Worm (Caenorhabditis elegans) whole organism, L4 larva: ENCODE measurements around the gene F58H1.5.

Source experiments
- T20F7.1 ChIP-seq: fragments of 200-800 bp; sonication (Bioruptor generic); optimal IDR thresholded peaks from 2 replicates; lab custom pipeline; 2018; ENCODE audit warnings: mild to moderate bottlenecking, missing genetic modification characterization, missing compliant biosample characterization
- T26A8.4 ChIP-seq: fragments of 200-800 bp; sonication (Bioruptor generic); IDR thresholded peaks from 2 replicates; pipeline ENCODE4 v1.3.6; 2022; ENCODE audit warnings: missing genetic modification characterization, missing compliant biosample characterization
- Y75B8A.6 ChIP-seq: fragments of 200-800 bp; sonication (Bioruptor generic); IDR thresholded peaks from 2 replicates; pipeline ENCODE4 v1.3.6; 2022; ENCODE audit warnings: missing genetic modification reagents, missing genetic modification characterization, missing compliant biosample characterization
- ZK546.5 ChIP-seq, 2 experiments: sonication (generic microtip); optimal IDR thresholded peaks; 2 replicates each; lab custom pipeline; 2017; ENCODE audit warnings: missing biosample characterization in 2 of 2, missing genetic modification characterization in 2 of 2
- ceh-32 ChIP-seq: sonication (generic microtip); optimal IDR thresholded peaks from 2 replicates; lab custom pipeline; 2016; ENCODE audit warnings: mild to moderate bottlenecking, missing genetic modification characterization, missing compliant biosample characterization; ENCODE audit not compliant: poor library complexity
- daf-19 ChIP-seq: fragments of 200-800 bp; sonication (Bioruptor generic); conservative IDR thresholded peaks from 2 replicates; pipeline ENCODE4 v1.3.6; 2022; ENCODE audit warnings: missing genetic modification characterization, missing compliant biosample characterization
- dmd-9 ChIP-seq: fragments of 200-800 bp; sonication (Bioruptor generic); IDR thresholded peaks from 2 replicates; pipeline ENCODE4 v1.3.6; 2022; ENCODE audit warnings: missing genetic modification reagents, missing genetic modification characterization, missing compliant biosample characterization
- dve-1 ChIP-seq: sonication (generic microtip); optimal IDR thresholded peaks from 2 replicates; lab custom pipeline; 2017; ENCODE audit warnings: antibody characterized with exemption, mild to moderate bottlenecking, missing genetic modification characterization, missing compliant biosample characterization; ENCODE audit not compliant: insufficient read depth
- egl-43 ChIP-seq: fragments of 200-800 bp; sonication (Bioruptor generic); IDR thresholded peaks from 2 replicates; pipeline ENCODE4 v1.3.6; 2022; ENCODE audit warnings: missing genetic modification reagents, missing genetic modification characterization, missing compliant biosample characterization
- fkh-10 ChIP-seq: fragments of 150-350 bp; optimal IDR thresholded peaks from 2 replicates; lab custom pipeline; 2014; ENCODE audit warnings: missing biosample characterization, missing genetic modification reagents, missing genetic modification characterization
- gei-8 ChIP-seq: fragments of 200-800 bp; sonication (Bioruptor generic); optimal IDR thresholded peaks from 2 replicates; lab custom pipeline; 2018; ENCODE audit warnings: mild to moderate bottlenecking, missing genetic modification characterization, missing compliant biosample characterization
- hlh-30 ChIP-seq: sonication (generic microtip); optimal IDR thresholded peaks from 2 replicates; lab custom pipeline; 2017; ENCODE audit warnings: antibody characterized with exemption, mild to moderate bottlenecking, missing genetic modification characterization, missing compliant biosample characterization; ENCODE audit not compliant: insufficient read depth
- hmg-1.1 ChIP-seq: fragments of 200-800 bp; sonication (Bioruptor generic); IDR thresholded peaks from 2 replicates; pipeline ENCODE4 v1.3.6; 2022; ENCODE audit warnings: missing genetic modification reagents, missing genetic modification characterization, missing compliant biosample characterization
- jun-1 ChIP-seq: fragments of 150-350 bp; optimal IDR thresholded peaks from 2 replicates; lab custom pipeline; 2014; ENCODE audit warnings: missing biosample characterization, missing genetic modification reagents, missing genetic modification characterization
- lin-13 ChIP-seq: fragments of 150-350 bp; optimal IDR thresholded peaks from 2 replicates; lab custom pipeline; 2014; ENCODE audit warnings: missing biosample characterization, missing genetic modification reagents, missing genetic modification characterization
- mdl-1 ChIP-seq, 2 experiments: fragments of 150-350 bp in 1 of 2; sonication (generic microtip) in 1 of 2; optimal IDR thresholded peaks; 2 replicates each; lab custom pipeline; 2014 to 2017; ENCODE audit warnings: missing biosample characterization in 2 of 2, missing genetic modification characterization in 2 of 2
- mes-2 ChIP-seq: sonication (generic microtip); optimal IDR thresholded peaks from 2 replicates; lab custom pipeline; 2016; ENCODE audit warnings: missing genotype, mild to moderate bottlenecking, missing genetic modification characterization, missing compliant biosample characterization; ENCODE audit not compliant: poor library complexity, severe bottlenecking
- mxl-2 ChIP-seq: fragments of 200-800 bp; sonication (Bioruptor generic); conservative IDR thresholded peaks from 2 replicates; pipeline ENCODE4 v1.3.6; 2022; ENCODE audit warnings: missing genetic modification reagents, missing genetic modification characterization, missing compliant biosample characterization
- nhr-25 ChIP-seq: sonication (generic microtip); optimal IDR thresholded peaks from 2 replicates; lab custom pipeline; 2017; ENCODE audit warnings: missing genetic modification characterization, mild to moderate bottlenecking, missing compliant biosample characterization, antibody characterized with exemption, moderate library complexity, borderline replicate concordance; ENCODE audit not compliant: insufficient read depth
- nhr-28 ChIP-seq: fragments of 150-350 bp; optimal IDR thresholded peaks from 2 replicates; lab custom pipeline; 2014; ENCODE audit warnings: missing biosample characterization, missing genetic modification characterization
- nhr-41 ChIP-seq: fragments of 200-800 bp; sonication (Bioruptor generic); IDR thresholded peaks from 2 replicates; pipeline ENCODE4 v1.3.6; 2022; ENCODE audit warnings: missing genetic modification reagents, missing genetic modification characterization, missing compliant biosample characterization
- nhr-42 ChIP-seq: fragments of 200-800 bp; sonication (Bioruptor generic); IDR thresholded peaks from 2 replicates; pipeline ENCODE4 v1.3.6; 2022; ENCODE audit warnings: missing genetic modification characterization, missing compliant biosample characterization
- php-3 ChIP-seq: fragments of 200-800 bp; sonication (Bioruptor generic); IDR thresholded peaks from 2 replicates; pipeline ENCODE4 v1.3.6; 2022; ENCODE audit warnings: missing genetic modification reagents, missing genetic modification characterization, missing compliant biosample characterization
- spr-3 ChIP-seq: fragments of 200-800 bp; sonication (Bioruptor generic); optimal IDR thresholded peaks from 2 replicates; lab custom pipeline; 2018; ENCODE audit warnings: mild to moderate bottlenecking, missing genetic modification characterization, missing compliant biosample characterization
- tra-1 ChIP-seq: fragments of 200-800 bp; sonication (Bioruptor generic); IDR thresholded peaks from 2 replicates; pipeline ENCODE4 v1.3.6; 2022; ENCODE audit warnings: missing genetic modification reagents, missing genetic modification characterization, missing compliant biosample characterization
- unc-130 ChIP-seq: sonication (generic microtip); optimal IDR thresholded peaks from 2 replicates; lab custom pipeline; 2016; ENCODE audit warnings: missing genetic modification reagents, missing genetic modification characterization, missing compliant biosample characterization
- unc-62 ChIP-seq, 3 experiments: fragments of 150-350 bp in 1 of 3; sonication (generic microtip); optimal IDR thresholded peaks in 2 of 3; peaks in 1 of 3; 1 replicate in 1 of 3; 2 replicates in 2 of 3; lab custom pipeline; 2014 to 2017; ENCODE audit warnings: missing biosample characterization in 3 of 3, missing genetic modification characterization in 3 of 3, missing genetic modification reagents in 3 of 3, missing genotype in 1 of 3
- vab-7 ChIP-seq: fragments of 200-800 bp; sonication (Bioruptor generic); IDR thresholded peaks from 2 replicates; pipeline ENCODE4 v1.3.6; 2022; ENCODE audit warnings: missing genetic modification reagents, missing genetic modification characterization, missing compliant biosample characterization
- zag-1 ChIP-seq: fragments of 150-350 bp; optimal IDR thresholded peaks from 2 replicates; lab custom pipeline; 2014; ENCODE audit warnings: missing biosample characterization, missing genetic modification characterization
- zfp-3 ChIP-seq: fragments of 200-800 bp; sonication (Bioruptor generic); conservative IDR thresholded peaks from 2 replicates; pipeline ENCODE4 v1.3.6; 2022; ENCODE audit warnings: missing genetic modification reagents, missing genetic modification characterization, missing compliant biosample characterization
- ztf-7 ChIP-seq: fragments of 150-350 bp; optimal IDR thresholded peaks from 2 replicates; lab custom pipeline; 2014; ENCODE audit warnings: missing biosample characterization, missing genetic modification characterization

The F58H1.5 gene

DNA sequence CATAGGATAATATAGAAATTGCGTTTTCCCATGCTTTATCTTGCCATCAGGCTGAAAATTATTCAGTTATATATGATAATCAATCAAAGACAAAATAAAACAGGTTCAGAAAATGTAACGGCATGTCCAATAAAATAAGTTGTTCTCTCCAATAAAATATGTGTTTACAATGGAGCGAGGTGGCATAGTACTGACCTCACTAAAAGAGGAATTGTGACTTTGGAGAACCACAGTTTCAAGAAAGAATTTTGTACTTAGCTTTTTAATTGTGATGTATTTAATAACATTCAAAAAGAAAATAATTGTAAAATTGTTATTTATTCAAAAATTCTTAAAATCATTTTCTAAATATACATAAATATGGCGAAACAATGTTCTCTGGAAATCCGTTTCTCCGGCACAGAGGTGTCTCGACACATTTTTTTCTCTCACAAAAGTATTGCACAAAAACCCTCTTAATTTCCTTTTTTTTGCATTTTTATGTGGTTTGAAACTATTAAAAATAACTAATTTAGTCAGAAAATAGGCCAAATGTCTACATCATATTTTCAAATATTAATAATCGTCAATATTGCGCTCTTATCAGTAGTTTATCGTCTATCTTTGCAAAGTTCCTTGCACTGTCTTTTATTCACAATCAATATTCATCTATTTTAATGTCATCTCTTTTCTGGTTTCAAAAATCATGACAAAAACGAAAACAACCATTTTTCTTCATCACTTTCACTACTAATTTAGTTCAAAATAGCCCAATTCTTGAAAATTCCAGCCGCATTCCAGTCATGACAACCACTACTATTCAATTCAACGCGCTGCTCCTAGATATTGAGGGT lies 24.8 kb upstream of the F58H1.5 start, which contains the start of the genes aman-2 and F58H1.3 (continued):
- peak; percentile 65 for TF ChIP-seq mes-2
- TF ChIP-seq T20F7.1, result peak; percentile 62
- TF ChIP-seq hmg-1.1 (GFP tag; lab: Robert Waterston, UW), result 0 out of 2 replicates have a peak, but pooled peaks have one; percentile 21
- no peak for TF ChIP-seq unc-62 (GFP tag; optimal IDR thresholded peaks at IDR 0.05 in 1 of 2; lab: Kevin White, UChicago)
- TF ChIP-seq unc-62 (tag; optimal IDR thresholded peaks at IDR 0.05; lab: Kevin White, UChicago), result no peak
- TF ChIP-seq dve-1 (tag; lab: Kevin White, UChicago), result peak; percentile 9
- no peak for TF ChIP-seq vab-7 (GFP tag; lab: Robert Waterston, UW)
- TF ChIP-seq fkh-10, result peak; percentile 47
- TF ChIP-seq zag-1 (tag; lab: Kevin White, UChicago), result no peak
- peak; percentile 62 for TF ChIP-seq unc-130 (GFP tag; lab: Kevin White, UChicago)

DNA sequence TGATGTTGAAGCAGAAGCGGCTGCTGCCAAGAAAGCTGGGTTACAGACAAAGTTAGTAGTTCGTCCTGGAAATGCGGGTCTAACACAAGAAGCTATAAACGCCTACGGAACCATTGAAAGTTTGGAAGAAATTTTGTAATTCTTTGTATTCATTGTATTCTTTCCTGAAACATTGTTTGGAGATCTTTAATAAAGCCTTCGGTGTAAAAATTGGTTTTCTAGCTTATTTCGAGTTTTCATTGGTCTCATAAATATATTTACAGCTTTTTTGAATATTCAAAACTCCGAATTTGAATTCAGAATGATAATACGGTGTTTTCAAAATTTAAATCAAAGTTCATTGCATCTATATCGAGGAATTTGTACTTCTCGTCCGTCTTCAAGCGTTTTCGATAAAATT lies 23.3 kb upstream of the F58H1.5 start, which contains the start of gene F58H1.8:
Gene F58H1.8 (plus strand): TSS at position 301 of the 400 bp plus-strand sequence.
- no peak for TF ChIP-seq spr-3 (GFP tag; lab: Kevin White, UChicago)
- no peak for TF ChIP-seq mxl-2 (GFP tag; lab: Robert Waterston, UW)
- no peak for TF ChIP-seq nhr-25 (tag; lab: Kevin White, UChicago)
- TF ChIP-seq mdl-1 (tag; optimal IDR thresholded peaks at IDR 0.05; lab: Kevin White, UChicago), result no peak
- TF ChIP-seq lin-13, result no peak
- TF ChIP-seq hlh-30 (tag; lab: Kevin White, UChicago), result no peak
- TF ChIP-seq, all 104 proteins: peak for 0

DNA sequence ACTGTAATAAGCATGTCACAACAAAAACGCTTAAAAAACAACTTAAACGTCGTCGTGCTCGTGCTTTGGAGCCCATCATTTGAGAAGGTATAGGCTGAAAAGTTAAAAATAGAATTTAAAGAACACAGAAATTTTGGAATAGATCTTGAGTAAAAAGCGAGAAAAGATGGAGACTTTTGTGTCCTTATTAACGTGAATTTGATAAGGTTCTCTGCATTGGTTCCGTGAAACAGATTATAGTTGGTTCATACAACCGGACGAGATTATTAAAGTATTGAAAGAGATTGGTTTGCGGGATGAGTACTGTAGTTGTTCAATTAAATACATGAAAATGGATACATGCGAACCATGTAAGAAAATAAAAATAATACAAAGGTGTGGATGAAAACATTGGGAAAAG lies 20.5 kb upstream of the F58H1.5 start, which contains the start of gene gpla-1:
Gene gpla-1 (minus strand): TSS at position 101 of the 400 bp plus-strand sequence.
- no peak for TF ChIP-seq nhr-42
- TF ChIP-seq ceh-32 (tag; lab: Kevin White, UChicago), result no peak
- no peak for TF ChIP-seq tra-1 (GFP tag; lab: Robert Waterston, UW)
- TF ChIP-seq php-3, result no peak
- no peak for TF ChIP-seq ZK546.5 (tag; optimal IDR thresholded peaks at IDR 0.05; lab: Kevin White, UChicago)
- no peak for TF ChIP-seq nhr-28 (tag; lab: Kevin White, UChicago)
- no peak for TF ChIP-seq ztf-7 (tag; lab: Kevin White, UChicago)
- no peak for TF ChIP-seq jun-1 (tag; lab: Kevin White, UChicago)
- TF ChIP-seq daf-19 (GFP tag; lab: Robert Waterston, UW), result no peak
- TF ChIP-seq zfp-3 (GFP tag; lab: Robert Waterston, UW), result no peak
- no peak for TF ChIP-seq egl-43 (GFP tag; lab: Robert Waterston, UW)
- TF ChIP-seq T26A8.4, result no peak
- no peak for TF ChIP-seq Y75B8A.6 (GFP tag; lab: Robert Waterston, UW)

DNA sequence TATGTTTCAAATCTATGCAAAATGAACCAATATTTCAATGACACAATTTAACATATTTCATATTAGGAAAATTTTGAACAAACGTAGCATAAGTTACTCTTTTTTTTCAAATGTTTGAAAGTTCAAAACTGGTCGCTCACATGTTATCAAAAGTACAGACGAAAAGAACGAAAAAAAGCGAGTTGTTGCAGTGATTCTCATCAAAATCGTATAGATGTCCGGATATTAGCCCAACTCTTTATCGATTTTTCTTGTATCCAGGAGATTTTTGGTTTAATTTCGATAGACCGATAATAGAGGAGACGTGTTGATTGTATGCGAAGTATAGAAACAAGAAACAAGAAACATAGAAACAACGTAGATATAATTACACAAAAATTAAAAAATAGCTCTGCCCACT lies 17.9 kb upstream of the F58H1.5 start:
- no peak for TF ChIP-seq gei-8 (GFP tag; lab: Kevin White, UChicago)
- peak in 1 of 2 experiments; percentile 74 for TF ChIP-seq unc-62 (GFP tag; optimal IDR thresholded peaks at IDR 0.05 in 1 of 2; lab: Kevin White, UChicago)
- no peak for TF ChIP-seq unc-62 (tag; optimal IDR thresholded peaks at IDR 0.05; lab: Kevin White, UChicago)
- TF ChIP-seq dmd-9, result no peak
- no peak for TF ChIP-seq nhr-41 (GFP tag; lab: Robert Waterston, UW)
